Worm (Caenorhabditis elegans) whole organism, L3 larva: Measurements from ENCODE around the gene lin-1.

ENCODE experiments used
- aly-2 ChIP-seq: fragments of 150-350 bp; optimal IDR thresholded peaks from 2 replicates; lab custom pipeline; 2014; ENCODE audit warnings: missing biosample characterization, missing genetic modification characterization
- ceh-16 ChIP-seq: sonication (generic microtip); optimal IDR thresholded peaks from 2 replicates; lab custom pipeline; 2017; ENCODE audit warnings: missing biosample characterization, missing genetic modification characterization
- ceh-82 ChIP-seq: fragments of 150-350 bp; optimal IDR thresholded peaks from 2 replicates; lab custom pipeline; 2014; ENCODE audit warnings: missing biosample characterization, missing genetic modification characterization
- fkh-10 ChIP-seq: sonication (generic microtip); optimal IDR thresholded peaks from 2 replicates; lab custom pipeline; 2017; ENCODE audit warnings: missing biosample characterization, missing genetic modification reagents, missing genetic modification characterization
- mdl-1 ChIP-seq: fragments of 150-350 bp; optimal IDR thresholded peaks from 2 replicates; lab custom pipeline; 2014; ENCODE audit warnings: missing biosample characterization, missing genetic modification characterization
- nhr-12 ChIP-seq: fragments of 150-350 bp; optimal IDR thresholded peaks from 2 replicates; lab custom pipeline; 2014; ENCODE audit warnings: missing biosample characterization, missing genetic modification characterization
- pha-4 ChIP-seq: fragments of 150-350 bp; optimal IDR thresholded peaks from 2 replicates; lab custom pipeline; 2014; ENCODE audit warnings: missing biosample characterization, missing genetic modification reagents, missing genetic modification characterization
- unc-62 ChIP-seq: fragments of 150-350 bp; sonication (generic microtip); optimal IDR thresholded peaks from 4 replicates; lab custom pipeline; 2014; ENCODE audit warnings: missing biosample characterization, missing genetic modification reagents, missing genetic modification characterization
- zag-1 ChIP-seq: fragments of 150-350 bp; optimal IDR thresholded peaks from 2 replicates; lab custom pipeline; 2014; ENCODE audit warnings: missing biosample characterization, missing genetic modification characterization
- ztf-4 ChIP-seq: fragments of 150-350 bp; optimal IDR thresholded peaks from 2 replicates; lab custom pipeline; 2014; ENCODE audit warnings: missing biosample characterization, missing genetic modification characterization

ce11 chrIV:2329540-2329939 lies 29.5 kb upstream of the lin-1 start, which contains the start of gene nhr-236:
- TF ChIP-seq mdl-1 (tag; lab: Kevin White, UChicago), result no peak
- no peak for TF ChIP-seq nhr-12 (tag; lab: Kevin White, UChicago)
- no peak for TF ChIP-seq aly-2 (tag; lab: Kevin White, UChicago)
- no peak for TF ChIP-seq ztf-4 (tag; lab: Kevin White, UChicago)
- no peak for TF ChIP-seq zag-1 (tag; lab: Kevin White, UChicago)
- no peak for TF ChIP-seq pha-4
- no peak for TF ChIP-seq unc-62
- no peak for TF ChIP-seq ceh-82 (tag; lab: Kevin White, UChicago)
- TF ChIP-seq ceh-16, result no peak
- TF ChIP-seq fkh-10 (GFP tag; lab: Kevin White, UChicago), result no peak
